Worm (Caenorhabditis elegans) whole organism, L1 larva: Measurements from ENCODE around the gene F42A9.8.

ENCODE experiments used
- blmp-1 ChIP-seq: fragments of 150-350 bp; optimal IDR thresholded peaks from 2 replicates; lab custom pipeline; 2014; ENCODE audit warnings: missing biosample characterization, missing genetic modification characterization
- egl-27 ChIP-seq, 2 experiments: fragments of 150-350 bp in 1 of 2; sonication (generic microtip); optimal IDR thresholded peaks; 3 replicates each; lab custom pipeline; 2017 to 2018; ENCODE audit warnings: missing biosample characterization in 2 of 2, missing genetic modification characterization in 2 of 2, missing genetic modification reagents in 2 of 2
- lir-3 ChIP-seq: sonication (generic microtip); optimal IDR thresholded peaks from 2 replicates; lab custom pipeline; 2016; ENCODE audit warnings: mild to moderate bottlenecking, missing genetic modification characterization, moderate library complexity, missing compliant biosample characterization; ENCODE audit not compliant: poor library complexity
- nhr-12 ChIP-seq: sonication (generic microtip); optimal IDR thresholded peaks from 2 replicates; lab custom pipeline; 2017; ENCODE audit warnings: missing biosample characterization, missing genetic modification characterization
- nhr-76 ChIP-seq: sonication (generic microtip); optimal IDR thresholded peaks from 2 replicates; lab custom pipeline; 2017; ENCODE audit warnings: missing biosample characterization, missing genetic modification characterization
- ztf-4 ChIP-seq: fragments of 150-350 bp; optimal IDR thresholded peaks from 2 replicates; lab custom pipeline; 2014; ENCODE audit warnings: missing biosample characterization, missing genetic modification characterization

ce11 chrIV:8627328-8627727 is 8.7 kb upstream of the F42A9.8 start, which contains the start of gene F42A9.11:
- peak in 1 of 2 experiments; percentile 41 for TF ChIP-seq egl-27 (tag; optimal IDR thresholded peaks at IDR 0.05; lab: Kevin White, UChicago)
- TF ChIP-seq nhr-76 (tag; lab: Kevin White, UChicago), result no peak
- TF ChIP-seq blmp-1 (tag; lab: Kevin White, UChicago), result peak; percentile 63
- TF ChIP-seq nhr-12, result no peak
- TF ChIP-seq lir-3 (tag; lab: Kevin White, UChicago), result no peak
- no peak for TF ChIP-seq ztf-4 (tag; lab: Kevin White, UChicago)
